Worm (Caenorhabditis elegans): ENCODE results near the gene trpl-2.

Gene trpl-2

DNA sequence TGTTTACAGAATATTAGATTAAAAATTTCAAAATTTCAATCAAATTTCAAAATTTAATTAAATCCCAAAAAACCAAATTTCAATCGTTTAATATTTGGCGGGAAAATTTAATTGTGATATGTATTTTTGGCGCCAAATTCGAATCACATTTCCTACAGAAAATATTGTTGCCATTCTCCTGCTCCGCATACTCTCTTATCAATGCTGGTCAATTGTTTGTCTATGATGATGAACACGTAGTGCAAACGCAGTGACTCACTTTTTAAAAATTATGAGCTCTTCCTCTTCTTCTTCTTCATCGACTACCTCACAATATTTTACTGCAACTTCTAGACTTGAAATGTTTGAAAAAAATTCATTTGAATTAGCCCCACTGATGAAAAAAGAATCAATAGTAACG is at the start of gene trpl-2:
TSS of gene trpl-2 (plus strand) at position 210 of the 400 bp plus-strand sequence.
- TF ChIP-seq T22C8.4 (GFP tag; IDR thresholded peaks at IDR 0.05) (no peak), flt-1 (GFP tag; IDR thresholded peaks at IDR 0.05) (no peak), med-1 (GFP tag; optimal IDR thresholded peaks at IDR 0.05; ENCODE audit: insufficient read depth) (no peak), ztf-23 (GFP tag; IDR thresholded peaks at IDR 0.05) (no peak), ztf-29 (GFP tag; IDR thresholded peaks at IDR 0.05) (no peak), cog-1 (tag; optimal IDR thresholded peaks at IDR 0.05) (no peak), tab-1 (GFP tag; IDR thresholded peaks at IDR 0.05) (no peak), ref-1 (GFP tag; conservative IDR thresholded peaks at IDR 0.05) (no peak)

DNA sequence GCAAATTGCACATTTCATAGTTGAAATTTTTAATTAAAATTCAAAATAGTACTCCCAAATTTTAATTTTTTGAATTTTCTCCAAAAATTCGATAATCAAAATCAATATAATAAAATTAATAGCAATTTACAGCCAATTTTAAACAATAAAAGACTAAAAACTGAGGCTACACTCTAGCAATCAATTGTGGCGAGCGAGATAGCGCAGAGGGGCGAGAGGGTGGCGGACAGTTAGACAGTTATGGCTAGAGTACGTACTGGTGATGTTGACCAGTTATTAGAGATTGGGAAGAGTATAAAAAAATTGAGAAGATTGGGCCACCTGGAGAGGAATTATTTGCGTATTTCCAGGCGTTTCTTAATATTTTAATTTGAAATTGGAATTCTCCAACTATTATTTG is 48.8 kb upstream of the trpl-2 start, which contains the start of gene nhr-78:
TSS of gene nhr-78 (minus strand) at position 182 of the 400 bp plus-strand sequence.
- no peak for TF ChIP-seq tab-1 (GFP tag; IDR thresholded peaks at IDR 0.05)

DNA sequence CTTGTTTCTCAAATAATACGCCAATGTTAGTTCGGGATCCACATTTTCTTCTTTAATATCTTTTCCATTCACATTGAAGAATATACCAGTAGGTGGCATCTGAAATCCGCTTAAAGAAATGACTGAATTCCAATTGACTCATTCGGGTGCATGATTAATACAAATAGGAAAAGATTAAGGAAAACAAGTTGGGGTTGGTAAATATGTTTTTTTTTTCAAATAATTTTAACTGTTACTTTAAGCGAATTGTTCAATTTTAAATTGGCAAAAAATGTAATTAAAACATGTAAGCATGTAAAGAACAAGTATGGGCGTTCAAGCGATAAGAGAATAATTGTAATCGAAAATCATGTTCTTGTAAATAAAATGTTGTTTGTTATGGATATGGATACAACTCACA is 42.4 kb upstream of the trpl-2 start, which contains the start of gene F15E6.6:
TSS of gene F15E6.6 (minus strand) at position 101 of the 400 bp plus-strand sequence.
- TF ChIP-seq ztf-23 (GFP tag; IDR thresholded peaks at IDR 0.05) (no peak), tab-1 (GFP tag; IDR thresholded peaks at IDR 0.05) (no peak), ztf-29 (GFP tag; IDR thresholded peaks at IDR 0.05) (no peak), flt-1 (GFP tag; IDR thresholded peaks at IDR 0.05) (no peak), med-1 (GFP tag; optimal IDR thresholded peaks at IDR 0.05; ENCODE audit: insufficient read depth) (no peak), cog-1 (tag; optimal IDR thresholded peaks at IDR 0.05) (no peak), ref-1 (GFP tag; conservative IDR thresholded peaks at IDR 0.05) (no peak), T22C8.4 (GFP tag; IDR thresholded peaks at IDR 0.05) (no peak), klf-2 (GFP tag; conservative IDR thresholded peaks at IDR 0.05) (no peak)

DNA sequence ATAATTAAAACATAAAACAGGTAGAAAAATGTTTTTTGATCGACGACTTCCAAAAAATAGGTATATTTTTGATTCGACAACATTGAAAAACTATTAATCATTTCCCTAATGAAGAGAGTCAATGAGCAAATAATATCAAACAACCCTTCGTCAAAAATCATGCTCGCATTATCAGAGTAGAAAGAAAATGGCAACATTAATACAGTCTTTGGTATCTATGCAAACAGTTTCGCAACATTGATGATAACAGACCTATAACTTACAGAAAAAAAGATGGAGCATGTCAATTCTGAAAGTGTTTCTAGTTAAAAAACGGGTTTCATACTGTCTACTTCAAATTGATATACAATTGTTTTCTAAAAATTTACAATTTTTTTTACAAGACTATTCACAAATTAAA is 41.5 kb upstream of the trpl-2 start:
- TF ChIP-seq T22C8.4 (GFP tag; IDR thresholded peaks at IDR 0.05) (no peak), ztf-23 (GFP tag; IDR thresholded peaks at IDR 0.05) (no peak), med-1 (GFP tag; optimal IDR thresholded peaks at IDR 0.05; ENCODE audit: insufficient read depth) (no peak), flt-1 (GFP tag; IDR thresholded peaks at IDR 0.05) (no peak), ref-1 (GFP tag; conservative IDR thresholded peaks at IDR 0.05) (no peak), klf-2 (GFP tag; conservative IDR thresholded peaks at IDR 0.05) (no peak)

DNA sequence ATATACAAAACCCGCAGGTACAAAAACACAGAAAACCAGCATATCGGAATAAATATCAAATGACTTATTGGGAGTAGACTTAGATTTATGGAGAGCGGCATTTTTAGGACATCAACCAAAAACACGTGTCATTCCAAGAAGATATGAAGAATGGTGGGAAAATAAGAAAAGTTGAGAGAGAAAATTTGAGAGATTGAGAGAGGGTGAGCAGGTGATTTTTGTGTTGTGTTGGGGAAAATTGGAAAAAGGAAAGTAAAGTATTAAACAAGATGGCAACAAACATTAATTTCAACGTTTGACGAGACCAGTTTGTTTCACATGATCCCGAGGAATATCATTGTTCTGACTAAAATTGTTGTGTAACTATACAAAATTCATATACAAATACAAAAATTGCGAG is 38.1 kb upstream of the trpl-2 start, which contains the start of gene srv-4:
TSS of gene srv-4 (minus strand) at position 101 of the 400 bp plus-strand sequence.
- TF ChIP-seq T22C8.4 (GFP tag; IDR thresholded peaks at IDR 0.05) (no peak), klf-2 (GFP tag; conservative IDR thresholded peaks at IDR 0.05) (no peak), tab-1 (GFP tag; IDR thresholded peaks at IDR 0.05) (no peak), flt-1 (GFP tag; IDR thresholded peaks at IDR 0.05) (no peak), ref-1 (GFP tag; conservative IDR thresholded peaks at IDR 0.05) (no peak), ztf-23 (GFP tag; IDR thresholded peaks at IDR 0.05) (no peak), cog-1 (tag; optimal IDR thresholded peaks at IDR 0.05) (no peak), ztf-29 (GFP tag; IDR thresholded peaks at IDR 0.05) (no peak), med-1 (GFP tag; optimal IDR thresholded peaks at IDR 0.05; ENCODE audit: insufficient read depth) (no peak)

DNA sequence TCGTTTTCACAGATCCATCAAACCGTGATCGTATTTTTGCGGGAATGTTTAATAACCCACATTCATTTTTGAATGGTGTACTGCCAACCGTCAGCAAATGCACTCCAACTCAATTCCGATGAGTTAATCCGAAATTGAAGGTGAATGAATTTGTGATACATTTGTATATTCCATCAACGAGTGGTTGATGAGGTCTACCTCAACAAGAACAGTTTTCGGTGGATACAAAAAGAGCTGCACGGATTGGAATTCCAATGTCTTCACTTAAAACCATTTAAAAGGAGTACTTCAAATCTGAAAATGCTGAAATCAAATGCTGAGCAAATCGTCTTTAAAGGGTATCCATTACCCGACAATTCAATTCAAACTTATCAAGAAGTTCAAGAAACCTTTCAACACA is 37.2 kb upstream of the trpl-2 start, which contains the start of gene F15E6.5:
TSS of gene F15E6.5 (plus strand) at position 301 of the 400 bp plus-strand sequence.
- TF ChIP-seq med-1 (GFP tag; optimal IDR thresholded peaks at IDR 0.05; ENCODE audit: insufficient read depth), result no peak
- no peak for TF ChIP-seq tab-1 (GFP tag; IDR thresholded peaks at IDR 0.05)
- no peak for TF ChIP-seq cog-1 (tag; optimal IDR thresholded peaks at IDR 0.05)
- TF ChIP-seq ztf-29 (GFP tag; IDR thresholded peaks at IDR 0.05), result no peak
- no peak for TF ChIP-seq klf-2 (GFP tag; conservative IDR thresholded peaks at IDR 0.05)
- no peak for TF ChIP-seq T22C8.4 (GFP tag; IDR thresholded peaks at IDR 0.05)
- TF ChIP-seq ztf-23 (GFP tag; IDR thresholded peaks at IDR 0.05), result no peak
- TF ChIP-seq ref-1 (GFP tag; conservative IDR thresholded peaks at IDR 0.05), result no peak
- TF ChIP-seq flt-1 (GFP tag; IDR thresholded peaks at IDR 0.05), result no peak

DNA sequence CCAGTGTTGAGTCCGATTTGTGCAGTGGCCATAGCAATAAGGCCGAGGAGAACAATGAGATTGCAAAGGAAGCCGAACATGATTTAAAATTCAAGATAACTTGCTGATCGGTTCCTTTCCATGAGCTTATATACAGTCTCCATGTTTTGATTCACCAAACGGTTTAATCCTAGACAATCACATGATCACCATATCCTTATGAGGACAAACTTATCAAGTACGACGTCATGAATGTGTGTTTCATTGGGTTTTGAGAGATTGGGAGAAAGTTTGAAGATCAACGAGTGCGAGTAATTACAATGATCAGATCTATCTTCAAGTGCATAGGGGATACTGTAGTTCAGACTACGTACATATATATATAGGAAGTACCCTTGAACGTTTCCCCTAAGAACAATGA is 36.0 kb upstream of the trpl-2 start, which contains the start of gene dct-7:
TSS of gene dct-7 (minus strand) at position 101 of the 400 bp plus-strand sequence.
- TF ChIP-seq tab-1 (GFP tag; IDR thresholded peaks at IDR 0.05) (no peak), cog-1 (tag; optimal IDR thresholded peaks at IDR 0.05) (no peak), T22C8.4 (GFP tag; IDR thresholded peaks at IDR 0.05) (no peak), klf-2 (GFP tag; conservative IDR thresholded peaks at IDR 0.05) (no peak), ztf-23 (GFP tag; IDR thresholded peaks at IDR 0.05) (no peak), ztf-29 (GFP tag; IDR thresholded peaks at IDR 0.05) (no peak), med-1 (GFP tag; optimal IDR thresholded peaks at IDR 0.05; ENCODE audit: insufficient read depth) (no peak), flt-1 (GFP tag; IDR thresholded peaks at IDR 0.05) (no peak)

DNA sequence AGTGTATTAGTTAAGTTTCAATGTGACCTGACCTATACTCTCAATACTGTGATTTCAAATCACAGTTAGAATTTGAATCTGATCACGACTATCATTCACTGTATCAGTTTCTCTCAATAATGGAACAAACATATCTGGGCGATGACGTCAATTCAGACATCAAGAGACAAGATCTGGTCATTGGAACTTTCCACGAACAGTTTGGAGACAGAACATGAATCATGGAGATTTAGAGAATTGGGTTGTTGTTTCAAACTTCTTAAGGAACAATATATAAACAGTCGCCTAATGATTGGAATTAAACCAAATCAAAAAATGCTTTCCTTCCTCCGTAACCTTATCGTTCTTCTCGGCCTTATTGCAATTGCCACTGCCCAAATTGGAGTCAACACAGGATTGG is 35.3 kb upstream of the trpl-2 start, which contains the start of gene F15E6.4:
TSS of gene F15E6.4 (plus strand) at position 301 of the 400 bp plus-strand sequence.
- TF ChIP-seq flt-1 (GFP tag; IDR thresholded peaks at IDR 0.05) (no peak), ztf-23 (GFP tag; IDR thresholded peaks at IDR 0.05) (no peak), ref-1 (GFP tag; conservative IDR thresholded peaks at IDR 0.05) (no peak), cog-1 (tag; optimal IDR thresholded peaks at IDR 0.05) (no peak), tab-1 (GFP tag; IDR thresholded peaks at IDR 0.05) (no peak), klf-2 (GFP tag; conservative IDR thresholded peaks at IDR 0.05) (no peak), T22C8.4 (GFP tag; IDR thresholded peaks at IDR 0.05) (no peak), med-1 (GFP tag; optimal IDR thresholded peaks at IDR 0.05; ENCODE audit: insufficient read depth) (no peak), ztf-29 (GFP tag; IDR thresholded peaks at IDR 0.05) (no peak)

DNA sequence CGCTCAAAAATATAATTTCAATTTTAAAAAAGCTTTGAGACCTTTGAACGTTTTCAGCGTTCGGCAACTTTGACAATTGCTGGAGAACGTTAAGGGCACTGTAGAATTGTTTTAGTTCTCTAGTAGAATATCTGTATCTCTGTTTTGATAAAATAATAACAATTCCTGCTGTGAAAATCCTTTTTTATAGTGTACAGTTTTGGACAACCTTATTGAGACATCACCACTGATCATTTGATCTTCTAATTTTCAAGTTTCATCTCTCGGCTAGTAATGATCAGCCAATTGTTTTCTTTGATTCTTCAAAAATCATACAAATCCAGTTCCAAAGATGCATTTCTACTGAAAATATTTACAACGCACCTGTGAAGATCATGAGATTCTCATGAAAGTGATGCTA is 33.9 kb upstream of the trpl-2 start, which contains the start of gene F15E6.10:
TSS of gene F15E6.10 (plus strand) at position 301 of the 400 bp plus-strand sequence.
- TF ChIP-seq cog-1 (tag; optimal IDR thresholded peaks at IDR 0.05) (no peak), T22C8.4 (GFP tag; IDR thresholded peaks at IDR 0.05) (no peak), flt-1 (GFP tag; IDR thresholded peaks at IDR 0.05) (no peak), med-1 (GFP tag; optimal IDR thresholded peaks at IDR 0.05; ENCODE audit: insufficient read depth) (no peak), klf-2 (GFP tag; conservative IDR thresholded peaks at IDR 0.05) (no peak), ztf-29 (GFP tag; IDR thresholded peaks at IDR 0.05) (no peak), ztf-23 (GFP tag; IDR thresholded peaks at IDR 0.05) (no peak), tab-1 (GFP tag; IDR thresholded peaks at IDR 0.05) (no peak), ref-1 (GFP tag; conservative IDR thresholded peaks at IDR 0.05) (no peak)

DNA sequence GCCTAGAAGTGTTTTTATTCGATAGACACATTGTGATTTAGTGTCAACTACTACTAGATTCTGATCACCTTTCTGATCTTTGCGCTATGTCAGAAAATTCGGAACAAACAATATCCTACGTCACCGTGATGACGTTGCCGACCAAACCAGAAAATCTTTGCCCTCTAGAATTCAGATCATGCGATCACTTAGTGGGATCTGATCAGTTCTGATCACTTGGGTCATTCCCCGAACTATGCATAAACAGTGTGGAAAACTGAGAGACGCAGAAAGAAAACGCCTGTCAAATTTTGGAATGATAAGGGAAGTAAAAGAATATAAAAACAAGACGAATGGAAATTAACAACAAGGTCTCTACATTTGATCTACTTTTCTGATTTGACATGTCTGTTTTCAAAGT is 31.9 kb upstream of the trpl-2 start, which contains the start of gene F15E6.3:
TSS of gene F15E6.3 (plus strand) at position 344 of the 400 bp plus-strand sequence.
- TF ChIP-seq med-1 (GFP tag; optimal IDR thresholded peaks at IDR 0.05; ENCODE audit: insufficient read depth), result no peak
- no peak for TF ChIP-seq flt-1 (GFP tag; IDR thresholded peaks at IDR 0.05)
- TF ChIP-seq ref-1 (GFP tag; conservative IDR thresholded peaks at IDR 0.05), result no peak
